Fruit fly (Drosophila melanogaster): ENCODE results near the gene CtsL4.
A peak's percentile ranks its signal among the peaks of the same experiment; 100 is the strongest.

The CtsL4 gene

dm6 chr2L:10342471-10342870, 13.9 kb downstream of the CtsL4 start, which contains the start of gene Sps2 (continued):
- TF ChIP-seq CG42726 (GFP tag; IDR thresholded peaks at IDR 0.05; ENCODE audit: partially characterized antibody) (peak; percentile 20; the same call in 1 of the 2 replicates), tll (GFP tag; optimal IDR thresholded peaks at IDR 0.05) (peak in 1 of 2 experiments; percentile 44), CG9727 (GFP tag; optimal IDR thresholded peaks at IDR 0.05) (peak; percentile 33), HmgZ (tag; optimal IDR thresholded peaks at IDR 0.05) (peak; percentile 23), zfh2 (GFP tag; optimal IDR thresholded peaks at IDR 0.05) (no peak), Med (GFP tag) (peak; percentile 81), bbx (GFP tag; IDR thresholded peaks at IDR 0.05; ENCODE audit: partially characterized antibody) (peak; percentile 78), CG34376 (GFP tag; optimal IDR thresholded peaks at IDR 0.05) (peak; percentile 52), mam (GFP tag; optimal IDR thresholded peaks at IDR 0.05) (peak; percentile 1), Hmx (GFP tag; optimal IDR thresholded peaks at IDR 0.05) (no peak), CG13287 (GFP tag; IDR thresholded peaks at IDR 0.05; ENCODE audit: partially characterized antibody) (peak; percentile 85), CG34224 (GFP tag; IDR thresholded peaks at IDR 0.05; ENCODE audit: partially characterized antibody) (peak; percentile 80), eve (GFP tag; optimal IDR thresholded peaks at IDR 0.05) (no peak), CG8388 (GFP tag; optimal IDR thresholded peaks at IDR 0.05) (peak; percentile 51), CG18619 (GFP tag; optimal IDR thresholded peaks at IDR 0.05) (no peak)

dm6 chr2L:10341405-10341804, 15.0 kb downstream of the CtsL4 start, which contains the start of gene CG31715:
Gene CG31715 (plus strand): TSS chr2L:10341616.
- no peak for TF ChIP-seq CG1602 (GFP tag; optimal IDR thresholded peaks at IDR 0.05)
- no peak for TF ChIP-seq Dip2 (GFP tag; IDR thresholded peaks at IDR 0.05)
- TF ChIP-seq CG10366 (GFP tag; IDR thresholded peaks at IDR 0.05) = no peak
- TF ChIP-seq CG10267 (tag; optimal IDR thresholded peaks at IDR 0.05) = peak; percentile 14
- TF ChIP-seq CG11723 (GFP tag; optimal IDR thresholded peaks at IDR 0.05) = no peak
- no peak for TF ChIP-seq CG31224 (GFP tag; IDR thresholded peaks at IDR 0.05)
- no peak for TF ChIP-seq Fer3 (tag; optimal IDR thresholded peaks at IDR 0.05)
- TF ChIP-seq CG10565 (GFP tag; optimal IDR thresholded peaks at IDR 0.05) = no peak
- TF ChIP-seq shn (GFP tag; optimal IDR thresholded peaks at IDR 0.05) = no peak
- no peak for TF ChIP-seq CG13775 (GFP tag; optimal IDR thresholded peaks at IDR 0.05)
- peak; percentile 23 for TF ChIP-seq CG14710 (tag; optimal IDR thresholded peaks at IDR 0.05)
- TF ChIP-seq Abd-B (GFP tag; optimal IDR thresholded peaks at IDR 0.05) = no peak
- TF ChIP-seq lbe (GFP tag; optimal IDR thresholded peaks at IDR 0.05) = peak; percentile 44
- no peak for TF ChIP-seq ssp (GFP tag; IDR thresholded peaks at IDR 0.05)
- TF ChIP-seq CG3065 (GFP tag; optimal IDR thresholded peaks at IDR 0.05) = no peak
- TF ChIP-seq Doc2 (GFP tag; IDR thresholded peaks at IDR 0.05) = no peak
- no peak for TF ChIP-seq Max (GFP tag; optimal IDR thresholded peaks at IDR 0.05)
- no peak for TF ChIP-seq H15 (GFP tag; IDR thresholded peaks at IDR 0.05)
- peak; percentile 20 for TF ChIP-seq Xbp1 (GFP tag; optimal IDR thresholded peaks at IDR 0.05)
- no peak for TF ChIP-seq Lpt (GFP tag; optimal IDR thresholded peaks at IDR 0.05)
- peak; percentile 25 for TF ChIP-seq MESR4 (GFP tag; optimal IDR thresholded peaks at IDR 0.05)
- no peak for TF ChIP-seq CG2202 (tag; optimal IDR thresholded peaks at IDR 0.05)
- TF ChIP-seq HLHmδ (GFP tag; optimal IDR thresholded peaks at IDR 0.05) = no peak
- TF ChIP-seq CG4328 (GFP tag; optimal IDR thresholded peaks at IDR 0.05) = no peak
- TF ChIP-seq CG10147 (GFP tag; optimal IDR thresholded peaks at IDR 0.05) = no peak
- TF ChIP-seq MTF-1 (GFP tag; optimal IDR thresholded peaks at IDR 0.05; ENCODE audit: borderline replicate concordance) = no peak
- no peak for TF ChIP-seq jumu (GFP tag; optimal IDR thresholded peaks at IDR 0.05)
- TF ChIP-seq dmrt11E (tag; optimal IDR thresholded peaks at IDR 0.05) = no peak
- TF ChIP-seq CG16779 (GFP tag; IDR thresholded peaks at IDR 0.05) = no peak
- TF ChIP-seq ara (GFP tag; IDR thresholded peaks at IDR 0.05) = no peak
- TF ChIP-seq CG8089 (GFP tag; optimal IDR thresholded peaks at IDR 0.05) = no peak
- TF ChIP-seq Dek (tag; optimal IDR thresholded peaks at IDR 0.05) = peak; percentile 26
- peak; percentile 19 for TF ChIP-seq CG8290 (GFP tag; optimal IDR thresholded peaks at IDR 0.05)
- TF ChIP-seq CG8290 (tag; optimal IDR thresholded peaks at IDR 0.05) = peak in 1 of 2 experiments; percentile 40
- no peak for TF ChIP-seq ken (GFP tag; IDR thresholded peaks at IDR 0.05)
- TF ChIP-seq Spps (tag; optimal IDR thresholded peaks at IDR 0.05) = no peak
